Worm (Caenorhabditis elegans): ENCODE measurements around the gene B0454.26.

ce11 chrII:3023381-3023935 is 14.9 kb downstream of the B0454.26 start, which contains the start of gene clec-2:
- TF ChIP-seq elt-4 (tag; optimal IDR thresholded peaks at IDR 0.05) (no peak), hlh-30 (tag; optimal IDR thresholded peaks at IDR 0.05; ENCODE audit: insufficient read depth) (no peak), eyg-1 (tag; optimal IDR thresholded peaks at IDR 0.05) (no peak), dve-1 (tag; optimal IDR thresholded peaks at IDR 0.05) (no peak), nfya-1 (tag; optimal IDR thresholded peaks at IDR 0.05) (no peak), nhr-11 (tag; optimal IDR thresholded peaks at IDR 0.05) (no peak)
